Worm (Caenorhabditis elegans): ENCODE data around the gene C08H9.16.

DNA sequence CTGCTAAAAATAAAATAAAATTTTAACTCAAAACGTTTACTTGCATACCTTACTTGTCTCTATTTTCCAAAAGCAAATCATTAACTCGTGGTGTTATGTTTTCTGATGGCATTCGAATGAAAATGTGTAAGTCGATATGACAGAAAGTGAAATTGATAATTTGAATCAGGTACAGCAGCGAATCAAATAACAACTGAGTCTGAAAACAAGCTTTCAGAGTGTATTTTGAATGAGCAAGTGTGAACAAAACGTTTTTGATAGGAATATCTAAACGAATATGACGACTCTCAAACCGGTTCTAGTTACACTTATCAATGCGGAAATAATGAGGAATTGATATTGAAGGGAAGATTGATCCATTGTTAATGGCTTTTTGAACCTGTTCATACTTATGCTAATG lies 21.5 kb upstream of the C08H9.16 start, which contains the start of gene chil-7:
- TF ChIP-seq him-1 (tag; optimal IDR thresholded peaks at IDR 0.05) (no peak), W03F9.2 (tag; optimal IDR thresholded peaks at IDR 0.05) (no peak)

Data from whole organism, L4/young adult.